Fruit fly (Drosophila melanogaster) Kc167 (cell line): ENCODE results near the gene CG3744.

ENCODE experiments used
- Myc ChIP-seq: fragments of >200 bp; optimal IDR thresholded peaks from 2 replicates; lab custom pipeline; 2017; ENCODE audit warnings: missing external identifiers
- Sin3A ChIP-seq: fragments of >200 bp; optimal IDR thresholded peaks from 2 replicates; lab custom pipeline; 2018; ENCODE audit warnings: missing external identifiers
- h ChIP-seq: fragments of >200 bp; optimal IDR thresholded peaks from 3 replicates; lab custom pipeline; 2018; ENCODE audit warnings: missing external identifiers
- insv ChIP-seq: fragments of >200 bp; optimal IDR thresholded peaks from 3 replicates; lab custom pipeline; 2018; ENCODE audit warnings: missing external identifiers
- psq ChIP-seq: fragments of >200 bp; optimal IDR thresholded peaks from 2 replicates; lab custom pipeline; 2017; ENCODE audit warnings: missing external identifiers
- ttk ChIP-seq: sonication (Bioruptor generic); optimal IDR thresholded peaks from 2 replicates; lab custom pipeline; 2017; ENCODE audit warnings: missing external identifiers

CG3744 gene

DNA sequence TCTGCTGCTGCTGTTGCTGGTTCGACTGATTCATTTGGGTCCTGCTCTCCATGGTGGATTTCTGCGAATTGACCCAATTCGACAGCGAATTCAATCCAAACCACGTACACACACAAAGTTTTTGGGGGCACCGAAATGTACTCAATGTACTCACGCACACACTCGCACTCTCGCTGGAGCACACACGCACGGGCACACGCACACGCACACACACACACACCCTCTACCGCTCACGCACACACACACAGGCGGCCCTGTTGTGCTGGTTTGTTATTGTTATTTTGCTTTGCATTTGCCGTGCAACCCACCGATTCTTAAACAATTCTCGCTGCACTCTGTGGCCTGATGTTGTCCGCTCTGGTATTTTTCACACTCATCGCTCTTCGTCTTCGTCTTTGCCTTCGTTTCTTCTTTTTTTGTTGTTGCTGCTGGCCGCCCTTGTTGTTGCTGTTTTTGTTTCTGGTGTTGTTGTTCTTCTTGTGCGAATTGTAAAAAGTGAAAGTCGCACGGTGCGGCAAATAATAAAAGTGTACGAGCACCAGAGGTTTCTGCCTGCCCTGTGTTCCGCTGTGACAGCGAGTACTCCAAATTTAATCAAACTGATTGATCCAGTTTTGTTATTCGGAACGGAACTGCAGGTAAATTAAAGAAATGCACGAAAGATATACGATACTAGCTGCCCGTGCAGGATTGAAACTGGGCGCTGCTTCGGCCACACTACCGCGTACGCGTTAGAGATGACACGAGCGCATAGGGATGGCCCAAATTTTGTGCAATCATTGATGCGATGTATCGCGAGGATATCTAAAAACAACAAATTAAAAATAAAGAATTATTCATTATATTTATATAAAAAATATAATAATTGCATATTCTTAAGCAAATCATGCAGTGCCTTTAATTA is at the start of gene CG3744:
TSS of gene CG3744 (minus strand) at position 716 of the 904 bp plus-strand sequence.
- TF ChIP-seq psq (lab: Kevin White, UChicago) (no peak), ttk (lab: Kevin White, UChicago) (no peak), insv (lab: Kevin White, UChicago) (no peak), Myc (no peak), h (lab: Kevin White, UChicago) (no peak), Sin3A (lab: Kevin White, UChicago) (no peak)

DNA sequence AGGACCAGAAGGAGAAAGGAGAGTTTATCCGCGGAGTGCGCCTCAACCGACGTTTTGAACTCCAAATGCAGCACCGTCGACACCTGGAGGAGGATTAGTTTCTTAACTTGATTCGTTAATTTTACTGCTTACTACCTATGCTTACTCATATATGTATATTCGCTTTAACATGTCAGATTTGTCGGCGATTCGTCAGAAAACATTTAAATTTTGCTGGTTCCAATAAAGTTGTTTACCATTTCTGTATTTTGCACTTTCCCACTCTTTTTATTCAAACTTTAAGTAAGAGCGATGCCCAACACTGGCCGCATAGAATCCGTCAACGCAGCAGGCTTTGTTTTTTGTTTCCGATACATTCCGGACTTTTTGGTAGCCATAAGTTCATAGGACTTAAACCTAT is 48.5 kb upstream of the CG3744 start, which contains the start of gene Trf4-2:
TSS of gene Trf4-2 (plus strand) at position 301 of the 400 bp plus-strand sequence.
- no peak for TF ChIP-seq insv (lab: Kevin White, UChicago)
- no peak for TF ChIP-seq Sin3A (lab: Kevin White, UChicago)
- no peak for TF ChIP-seq psq (lab: Kevin White, UChicago)

DNA sequence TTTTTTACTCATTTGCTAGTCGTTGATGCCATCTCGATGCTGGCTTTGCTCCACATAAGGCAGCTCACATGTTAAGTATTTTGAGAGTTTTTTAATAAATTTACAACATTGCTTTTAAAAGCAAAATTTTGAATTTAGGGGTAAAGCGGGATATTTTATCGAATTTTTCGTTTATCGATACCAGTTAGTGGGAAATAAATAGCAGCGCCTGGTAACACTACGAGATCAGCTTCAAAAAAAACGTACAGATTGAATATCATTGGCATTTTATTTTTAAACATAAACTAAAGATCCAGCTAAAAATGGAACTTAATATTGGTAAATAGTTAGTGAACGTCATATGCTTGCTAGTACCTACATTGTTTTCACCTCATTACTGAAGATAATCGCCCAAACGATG is 45.8 kb upstream of the CG3744 start, which contains the start of gene Mink:
TSS of gene Mink (plus strand) at position 204 of the 400 bp plus-strand sequence.
- TF ChIP-seq h (lab: Kevin White, UChicago) (no peak), insv (lab: Kevin White, UChicago) (no peak), ttk (lab: Kevin White, UChicago) (no peak), Myc (no peak), Sin3A (lab: Kevin White, UChicago) (no peak), psq (lab: Kevin White, UChicago) (no peak)

DNA sequence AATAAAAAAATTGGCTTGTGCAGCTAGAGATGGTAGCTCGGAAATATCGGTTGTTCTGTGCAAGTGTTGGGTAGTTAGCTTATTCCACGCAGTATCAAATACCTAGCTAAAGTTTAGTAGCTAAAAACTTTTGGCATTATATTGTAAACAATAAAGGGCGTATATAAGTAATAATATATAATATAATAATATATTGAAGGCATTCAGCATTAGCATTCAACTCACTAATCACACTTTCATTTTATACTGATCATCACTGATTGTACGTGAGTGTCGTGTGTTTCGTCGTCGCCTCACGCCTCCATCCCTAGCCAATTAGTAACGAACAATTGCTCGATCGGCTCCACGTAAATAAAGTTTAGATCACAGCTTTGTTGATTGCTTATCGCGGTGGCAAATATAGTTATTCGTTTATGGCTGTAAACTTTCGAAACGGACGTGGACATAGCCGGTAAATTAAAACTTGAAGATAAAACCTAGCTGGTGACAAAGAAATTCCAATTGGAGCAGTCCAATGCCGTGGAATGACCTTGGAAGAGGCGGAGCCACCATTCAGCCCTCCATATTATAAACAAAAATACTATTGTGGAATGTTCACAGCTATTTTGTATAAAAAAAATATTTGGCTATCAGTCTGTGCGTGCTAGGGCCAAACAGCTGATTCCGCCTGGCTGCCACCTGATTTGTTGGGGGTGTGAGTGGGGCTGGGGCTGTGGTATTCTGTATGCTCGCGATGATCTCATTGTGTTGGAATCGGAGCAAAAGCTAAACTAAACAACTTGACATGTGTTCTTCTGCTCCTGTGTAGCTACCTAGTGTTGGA is 41.6 kb upstream of the CG3744 start, which contains the start of the genes PIG-S, sud1 and CG11168:
TSS of gene PIG-S (minus strand) at position 51 of the 823 bp plus-strand sequence.
TSS of gene sud1 (minus strand) at position 51 of the 823 bp plus-strand sequence.
TSS of gene CG11168 (plus strand) at position 293 of the 823 bp plus-strand sequence.
- TF ChIP-seq insv (lab: Kevin White, UChicago) (no peak), ttk (lab: Kevin White, UChicago) (no peak), psq (lab: Kevin White, UChicago) (no peak), Myc (no peak), Sin3A (lab: Kevin White, UChicago) (no peak), h (lab: Kevin White, UChicago) (no peak)

DNA sequence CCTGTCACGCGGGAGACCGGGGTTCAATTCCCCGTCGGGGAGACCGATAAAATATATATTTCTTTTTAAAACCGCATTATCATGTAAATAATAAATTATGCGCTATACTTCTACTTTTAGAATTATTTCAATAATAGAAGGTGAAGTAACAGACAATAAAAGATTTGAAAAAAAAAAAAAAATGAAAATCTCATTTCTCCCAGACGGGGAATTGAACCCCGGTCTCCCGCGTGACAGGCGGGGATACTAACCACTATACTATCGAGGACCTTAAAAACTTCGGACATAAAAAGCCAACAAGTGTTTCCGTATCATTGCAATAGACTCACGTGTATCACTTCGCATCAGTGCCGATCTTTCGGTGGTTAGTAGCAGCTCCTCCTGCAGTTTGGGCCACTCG is 38.4 kb upstream of the CG3744 start:
- TF ChIP-seq h (lab: Kevin White, UChicago) (no peak), ttk (lab: Kevin White, UChicago) (no peak), Sin3A (lab: Kevin White, UChicago) (no peak), Myc (no peak), insv (lab: Kevin White, UChicago) (no peak), psq (lab: Kevin White, UChicago) (no peak)

DNA sequence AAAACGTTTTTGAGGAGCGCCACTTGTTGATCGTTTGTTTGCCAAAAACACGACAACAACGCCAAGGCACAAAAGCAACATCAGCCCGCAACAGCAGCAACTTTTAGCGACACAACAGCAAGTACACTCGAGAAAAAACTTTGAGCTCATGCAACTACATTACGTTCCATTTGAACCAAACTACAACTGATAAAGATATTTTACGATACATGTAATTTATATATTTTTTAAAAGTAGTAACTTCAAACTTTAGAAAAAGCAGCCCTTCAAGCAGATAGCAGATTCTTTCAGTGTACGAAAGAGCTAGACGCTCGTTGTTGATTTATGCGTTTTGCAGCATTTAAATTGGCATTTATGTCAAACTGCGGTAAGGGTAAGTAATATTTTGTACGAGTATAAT is 33.6 kb upstream of the CG3744 start:
- no peak for TF ChIP-seq insv (lab: Kevin White, UChicago)

DNA sequence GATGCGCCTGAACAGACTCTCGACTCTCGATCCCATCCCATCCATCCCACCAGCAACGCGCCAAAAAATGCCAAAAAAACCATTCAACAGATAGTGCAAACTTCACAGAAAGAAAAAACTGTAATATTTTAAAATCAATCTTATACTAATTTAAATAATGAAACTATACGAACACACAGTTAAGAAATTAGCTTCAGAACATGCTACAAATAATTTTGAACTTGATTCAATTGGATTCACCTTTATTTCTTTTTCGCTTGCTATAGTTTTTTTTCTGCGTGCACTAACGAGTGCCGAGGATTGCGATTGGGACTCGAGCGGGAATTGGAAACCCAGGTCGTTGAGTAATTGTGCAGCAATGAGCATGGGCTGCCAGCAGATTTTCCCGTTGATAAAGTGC is 31.6 kb upstream of the CG3744 start:
- TF ChIP-seq ttk (lab: Kevin White, UChicago) (no peak), psq (lab: Kevin White, UChicago) (no peak), Myc (no peak), h (lab: Kevin White, UChicago) (no peak), Sin3A (lab: Kevin White, UChicago) (no peak), insv (lab: Kevin White, UChicago) (no peak)

DNA sequence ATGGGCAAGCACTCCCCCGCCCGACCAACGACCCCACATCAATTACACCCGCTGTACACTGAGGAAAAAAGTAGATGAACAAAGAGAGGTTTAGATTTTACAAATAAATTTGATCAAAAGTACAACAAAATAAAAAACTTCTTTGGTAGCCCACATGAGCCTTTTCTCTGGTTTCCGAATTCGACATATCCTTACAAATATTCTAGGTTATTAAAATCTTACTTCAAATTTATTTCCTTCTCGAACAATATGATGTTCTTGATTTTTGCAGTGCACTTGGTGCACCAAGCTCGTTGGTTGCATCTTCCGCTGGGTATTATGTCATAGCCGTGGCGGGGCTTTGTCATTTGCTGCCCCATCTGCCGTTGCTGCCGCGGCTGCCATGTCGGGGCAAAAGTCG is 30.2 kb upstream of the CG3744 start:
- TF ChIP-seq psq (lab: Kevin White, UChicago) (no peak), Myc (no peak), insv (lab: Kevin White, UChicago) (no peak), ttk (lab: Kevin White, UChicago) (no peak), Sin3A (lab: Kevin White, UChicago) (no peak), h (lab: Kevin White, UChicago) (no peak)

DNA sequence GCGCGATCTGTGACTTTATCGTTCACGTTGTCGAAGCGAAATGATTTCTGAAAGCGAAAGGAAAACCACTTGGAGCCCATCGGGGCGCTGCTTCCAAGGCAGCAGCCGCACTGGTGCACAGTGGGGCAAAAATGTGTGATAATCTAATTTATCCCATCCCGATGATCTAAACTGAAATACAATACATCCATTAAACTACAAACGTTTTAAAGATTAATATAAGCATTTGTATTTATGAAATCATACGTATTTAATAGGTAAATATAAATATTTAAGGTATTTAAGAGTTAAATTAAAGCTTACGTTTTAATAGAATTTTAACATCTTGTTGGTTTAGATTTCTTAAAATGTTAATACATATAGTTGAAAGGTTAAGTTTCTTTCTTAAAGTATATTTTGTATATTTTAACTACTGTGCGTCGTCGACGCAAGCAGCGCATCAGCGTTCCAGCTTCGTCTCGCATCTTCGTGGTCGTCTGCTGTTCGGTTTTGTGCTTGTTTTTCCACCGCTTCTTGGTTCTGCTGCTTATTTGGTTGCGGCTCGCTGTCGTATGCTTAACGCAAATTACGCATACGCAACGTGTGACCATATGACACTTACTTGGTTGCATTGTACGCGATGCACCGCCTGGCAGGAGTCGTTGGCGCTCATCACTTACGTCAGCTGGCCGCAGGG is 29.6 kb upstream of the CG3744 start, which contains the start of gene CG13643:
TSS of gene CG13643 (minus strand) at position 46 of the 676 bp plus-strand sequence.
- no peak for TF ChIP-seq h (lab: Kevin White, UChicago)

DNA sequence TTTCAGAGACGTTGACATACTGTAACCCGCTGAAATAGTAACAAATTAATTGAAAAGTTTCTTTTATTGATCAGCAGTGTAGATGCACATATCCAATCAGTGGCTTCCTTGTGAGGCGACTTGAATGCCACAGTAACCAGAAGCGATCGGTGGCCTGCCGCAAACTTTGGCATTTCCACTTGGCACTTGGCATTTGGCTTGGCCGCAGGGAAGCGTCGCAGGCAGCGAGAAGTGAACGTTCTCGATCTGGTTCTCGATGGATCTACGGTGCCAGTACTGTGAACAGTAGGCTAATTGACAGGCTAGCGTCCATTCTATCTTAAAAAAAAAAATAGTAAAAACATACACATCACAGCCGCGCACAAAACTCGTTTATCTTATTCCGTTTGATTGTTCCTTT is 24.4 kb upstream of the CG3744 start, which contains the start of gene CG10845:
TSS of gene CG10845 (plus strand) at position 301 of the 400 bp plus-strand sequence.
- TF ChIP-seq h (lab: Kevin White, UChicago) (no peak), ttk (lab: Kevin White, UChicago) (no peak), Myc (no peak), psq (lab: Kevin White, UChicago) (no peak), insv (lab: Kevin White, UChicago) (no peak), Sin3A (lab: Kevin White, UChicago) (no peak)
